Fruit fly (Drosophila melanogaster): Measurements from ENCODE around the gene ImpL2.

Gene ImpL2

dm6 chr3L:4254301-4254834 is 18.4 kb upstream of the ImpL2 start, which contains the start of the genes ago and CG1265 (continued):
- TF ChIP-seq pfk (GFP tag; optimal IDR thresholded peaks at IDR 0.05) (no peak), CG34376 (GFP tag; optimal IDR thresholded peaks at IDR 0.05) (no peak), CG12942 (GFP tag; optimal IDR thresholded peaks at IDR 0.05) (no peak), esg (GFP tag; conservative IDR thresholded peaks at IDR 0.05) (0 out of 2 replicates have a peak, but pooled peaks have one; percentile 7), seq (GFP tag; IDR thresholded peaks at IDR 0.05) (no peak), Ssrp (tag; optimal IDR thresholded peaks at IDR 0.05) (peak; percentile 48), al (GFP tag; IDR thresholded peaks at IDR 0.05) (no peak), MBD-R2 (GFP tag; IDR thresholded peaks at IDR 0.05) (no peak; the same call in 1 of the 2 replicates), bowl (GFP tag; IDR thresholded peaks at IDR 0.05) (no peak), vfl (GFP tag; optimal IDR thresholded peaks at IDR 0.05) (no peak), br (optimal IDR thresholded peaks at IDR 0.05) (no peak), CG34224 (GFP tag; IDR thresholded peaks at IDR 0.05; ENCODE audit: partially characterized antibody) (no peak), eve (GFP tag; optimal IDR thresholded peaks at IDR 0.05) (no peak), CG5953 (GFP tag; IDR thresholded peaks at IDR 0.05) (no peak), btn (GFP tag; optimal IDR thresholded peaks at IDR 0.05) (no peak), CG1529 (GFP tag; optimal IDR thresholded peaks at IDR 0.05) (no peak), Sin3A (optimal IDR thresholded peaks at IDR 0.05) (no peak), dysf (GFP tag; IDR thresholded peaks at IDR 0.05) (peak; percentile 40; the same call in 1 of the 3 replicates), CG33557 (GFP tag; optimal IDR thresholded peaks at IDR 0.05) (peak; percentile 45), CG18599 (GFP tag; optimal IDR thresholded peaks at IDR 0.05) (peak; percentile 37), CG2678 (tag; optimal IDR thresholded peaks at IDR 0.05) (peak; percentile 54), CG1602 (GFP tag; optimal IDR thresholded peaks at IDR 0.05) (peak; percentile 34), YL-1 (GFP tag; optimal IDR thresholded peaks at IDR 0.05) (no peak), Blimp-1 (GFP tag; optimal IDR thresholded peaks at IDR 0.05) (no peak), bigmax (GFP tag; optimal IDR thresholded peaks at IDR 0.05) (no peak), CG3847 (GFP tag; IDR thresholded peaks at IDR 0.05) (peak; percentile 12; the same call in 1 of the 2 replicates), CG3726 (GFP tag; IDR thresholded peaks at IDR 0.05) (no peak), CG10565 (GFP tag; optimal IDR thresholded peaks at IDR 0.05) (no peak), scrt (GFP tag; optimal IDR thresholded peaks at IDR 0.05) (no peak), Ada2b (GFP tag; IDR thresholded peaks at IDR 0.05) (peak; percentile 18; the same call in 1 of the 2 replicates), repo (GFP tag; optimal IDR thresholded peaks at IDR 0.05) (no peak), az2 (GFP tag; optimal IDR thresholded peaks at IDR 0.05) (peak; percentile 3), CG6791 (GFP tag; IDR thresholded peaks at IDR 0.05; ENCODE audit: partially characterized antibody) (peak; percentile 60), CG2120 (GFP tag; optimal IDR thresholded peaks at IDR 0.05) (peak; percentile 52), zfh2 (GFP tag; optimal IDR thresholded peaks at IDR 0.05) (peak; percentile 8), Doc2 (GFP tag; IDR thresholded peaks at IDR 0.05) (no peak), Bgb (GFP tag; IDR thresholded peaks at IDR 0.05; ENCODE audit: partially characterized antibody) (no peak), CG17568 (GFP tag; optimal IDR thresholded peaks at IDR 0.05) (no peak), Tbp (GFP tag; optimal IDR thresholded peaks at IDR 0.05) (no peak), CG7786 (GFP tag; optimal IDR thresholded peaks at IDR 0.05) (peak; percentile 24), CG16815 (GFP tag; optimal IDR thresholded peaks at IDR 0.05) (no peak), HLH4C (GFP tag; IDR thresholded peaks at IDR 0.05; ENCODE audit: partially characterized antibody) (no peak), CG10431 (GFP tag; optimal IDR thresholded peaks at IDR 0.05) (peak; percentile 33), peb (GFP tag; IDR thresholded peaks at IDR 0.05) (no peak), CG3163 (GFP tag; optimal IDR thresholded peaks at IDR 0.05) (no peak), CG15073 (GFP tag; optimal IDR thresholded peaks at IDR 0.05) (no peak), bbx (GFP tag; IDR thresholded peaks at IDR 0.05; ENCODE audit: partially characterized antibody) (no peak), bsh (GFP tag; optimal IDR thresholded peaks at IDR 0.05) (no peak), Asciz (GFP tag; optimal IDR thresholded peaks at IDR 0.05) (no peak), CTCF (GFP tag; optimal IDR thresholded peaks at IDR 0.05) (no peak), bab2 (GFP tag; optimal IDR thresholded peaks at IDR 0.05) (peak; percentile 27), kah (GFP tag; optimal IDR thresholded peaks at IDR 0.05) (no peak)

All from whole organism, embryonic.